Fruit fly (Drosophila melanogaster) whole organism, pupa: Measurements from ENCODE around the gene C3G.

Experiments
- CG10348 ChIP-seq: fragments of 200-800 bp; sonication (Bioruptor generic); IDR thresholded peaks from 2 replicates; pipeline ENCODE4 v1.3.6; 2022; ENCODE audit warnings: missing biosample characterization, missing genetic modification characterization
- CG12605 ChIP-seq: fragments of 200-800 bp; sonication (Bioruptor generic); IDR thresholded peaks from 2 replicates; pipeline ENCODE4 v1.3.6; 2022; ENCODE audit warnings: missing biosample characterization, missing genetic modification characterization
- CG13204 ChIP-seq: fragments of 200-800 bp; sonication (Bioruptor generic); optimal IDR thresholded peaks from 2 replicates; lab custom pipeline; 2018; ENCODE audit warnings: missing biosample characterization, mild to moderate bottlenecking, missing genetic modification characterization, moderate library complexity
- CG14655 ChIP-seq: fragments of 200-800 bp; sonication (Bioruptor generic); optimal IDR thresholded peaks from 3 replicates; lab custom pipeline; 2017; ENCODE audit warnings: mild to moderate bottlenecking, missing biosample characterization, missing genetic modification reagents, missing genetic modification characterization
- CG15710 ChIP-seq: fragments of 200-800 bp; sonication (Bioruptor generic); optimal IDR thresholded peaks from 2 replicates; lab custom pipeline; 2018; ENCODE audit warnings: missing biosample characterization, mild to moderate bottlenecking, missing genetic modification characterization, moderate library complexity
- CG17806 ChIP-seq: fragments of 200-800 bp; sonication (Bioruptor generic); optimal IDR thresholded peaks from 2 replicates; lab custom pipeline; 2018; ENCODE audit warnings: missing biosample characterization, mild to moderate bottlenecking, missing genetic modification characterization, moderate library complexity
- CG32121 ChIP-seq: fragments of 200-800 bp; sonication (Bioruptor generic); IDR thresholded peaks from 2 replicates; pipeline ENCODE4 v1.3.6; 2022; ENCODE audit warnings: missing biosample characterization, missing genetic modification characterization
- CG34367 ChIP-seq: fragments of 200-800 bp; sonication (Bioruptor generic); optimal IDR thresholded peaks from 2 replicates; lab custom pipeline; 2018; ENCODE audit warnings: missing biosample characterization, mild to moderate bottlenecking, missing genetic modification characterization
- CG4496 ChIP-seq: fragments of 200-800 bp; sonication (Bioruptor generic); IDR thresholded peaks from 3 replicates; pipeline ENCODE4 v1.3.6; 2022; ENCODE audit warnings: missing biosample characterization, missing genetic modification characterization
- CG8159 ChIP-seq: fragments of 200-800 bp; sonication (Bioruptor generic); optimal IDR thresholded peaks from 3 replicates; lab custom pipeline; 2018; ENCODE audit warnings: missing biosample characterization, mild to moderate bottlenecking, missing genetic modification characterization, moderate library complexity
- CG8301 ChIP-seq: fragments of 200-800 bp; sonication (Bioruptor generic); optimal IDR thresholded peaks from 2 replicates; lab custom pipeline; 2018; ENCODE audit warnings: missing biosample characterization, mild to moderate bottlenecking, missing genetic modification characterization
- CG9948 ChIP-seq: fragments of 200-800 bp; sonication (Bioruptor generic); optimal IDR thresholded peaks from 2 replicates; lab custom pipeline; 2018; ENCODE audit warnings: missing biosample characterization, mild to moderate bottlenecking, missing genetic modification characterization, moderate library complexity
- D1 ChIP-seq: fragments of 200-800 bp; sonication (Bioruptor generic); optimal IDR thresholded peaks from 2 replicates; lab custom pipeline; 2018; ENCODE audit warnings: missing biosample characterization, mild to moderate bottlenecking, missing genetic modification characterization, moderate library complexity
- EcR ChIP-seq: fragments of 200-800 bp; sonication (Bioruptor generic); optimal IDR thresholded peaks from 3 replicates; lab custom pipeline; 2019; ENCODE audit warnings: missing biosample characterization, missing genetic modification characterization, mild to moderate bottlenecking, moderate library complexity, missing genetic modification reagents
- Ets98B ChIP-seq: fragments of 200-800 bp; sonication (Bioruptor generic); IDR thresholded peaks from 2 replicates; pipeline ENCODE4 v1.3.6; 2022; ENCODE audit warnings: missing biosample characterization, missing genetic modification characterization
- Pif1A ChIP-seq: fragments of 200-800 bp; sonication (Bioruptor generic); optimal IDR thresholded peaks from 3 replicates; lab custom pipeline; 2016; ENCODE audit warnings: missing biosample characterization, missing genetic modification characterization
- Pif1B ChIP-seq: fragments of 200-800 bp; sonication (Bioruptor generic); optimal IDR thresholded peaks from 3 replicates; lab custom pipeline; 2016; ENCODE audit warnings: missing biosample characterization, missing genetic modification characterization
- Snoo ChIP-seq: fragments of 200-800 bp; sonication (Bioruptor generic); optimal IDR thresholded peaks from 3 replicates; lab custom pipeline; 2017; ENCODE audit warnings: missing biosample characterization, mild to moderate bottlenecking, missing genetic modification characterization, inconsistent platforms
- fd96Ca ChIP-seq: fragments of 200-800 bp; sonication (Bioruptor generic); IDR thresholded peaks from 3 replicates; pipeline ENCODE4 v1.3.6; 2022; ENCODE audit warnings: missing biosample characterization, missing genetic modification characterization
- gl ChIP-seq: fragments of 200-800 bp; sonication (Bioruptor generic); optimal IDR thresholded peaks from 2 replicates; lab custom pipeline; 2018; ENCODE audit warnings: missing biosample characterization, mild to moderate bottlenecking, missing genetic modification characterization
- rn ChIP-seq: fragments of 200-800 bp; sonication (Bioruptor generic); IDR thresholded peaks from 2 replicates; pipeline ENCODE4 v1.3.6; 2022; ENCODE audit warnings: missing biosample characterization, missing genetic modification characterization

C3G gene

DNA sequence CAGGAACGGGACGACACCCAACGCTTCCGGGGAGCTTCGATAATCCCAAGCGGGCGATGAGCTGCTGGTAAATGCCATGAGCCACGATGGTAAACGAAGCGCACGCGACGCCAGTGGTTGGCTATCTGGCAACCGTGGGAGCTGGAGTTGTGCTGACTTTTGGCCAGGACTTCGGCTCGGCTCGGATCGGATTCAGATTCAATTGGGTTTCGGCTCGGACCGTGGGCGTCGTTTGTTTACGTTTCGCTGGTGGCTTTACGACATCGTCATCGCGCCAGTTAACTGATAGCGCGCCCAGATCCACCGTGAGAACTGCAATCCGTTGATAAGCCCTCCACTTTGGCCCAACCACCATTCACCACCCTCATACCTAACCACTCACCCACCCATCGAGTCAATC is 29.2 kb upstream of the C3G start, which contains the start of gene mAChR-C:
Gene mAChR-C, minus strand, starts transcription at position 101 of the 400 bp plus-strand sequence.
- TF ChIP-seq rn (no peak), CG32121 (GFP tag; lab: Robert Waterston, UW) (no peak), CG15710 (tag; lab: Kevin White, UChicago) (no peak), CG4496 (GFP tag; lab: Robert Waterston, UW) (no peak), CG12605 (GFP tag; lab: Robert Waterston, UW) (no peak), CG10348 (GFP tag; lab: Robert Waterston, UW) (no peak), CG9948 (no peak), CG8159 (no peak), D1 (no peak), Ets98B (no peak), Pif1B (GFP tag; lab: Kevin White, UChicago) (no peak), CG14655 (GFP tag; lab: Kevin White, UChicago) (no peak), Pif1A (GFP tag; lab: Kevin White, UChicago) (no peak), CG34367 (tag; lab: Kevin White, UChicago) (no peak), EcR (no peak), CG13204 (GFP tag; lab: Kevin White, UChicago) (no peak), CG8301 (no peak), Snoo (tag; lab: Kevin White, UChicago) (no peak), gl (tag; lab: Kevin White, UChicago) (no peak), CG17806 (tag; lab: Kevin White, UChicago) (no peak)

- TF ChIP-seq rn (no peak), CG34367 (tag; lab: Kevin White, UChicago) (no peak), CG32121 (GFP tag; lab: Robert Waterston, UW) (no peak), CG8159 (no peak), CG9948 (no peak), Snoo (tag; lab: Kevin White, UChicago) (no peak), CG14655 (GFP tag; lab: Kevin White, UChicago) (no peak), CG10348 (GFP tag; lab: Robert Waterston, UW) (no peak), D1 (no peak), Ets98B (no peak), CG17806 (tag; lab: Kevin White, UChicago) (no peak), EcR (no peak), gl (tag; lab: Kevin White, UChicago) (no peak), CG4496 (GFP tag; lab: Robert Waterston, UW) (no peak)
Observed at dm6 chrX:6824203-6824602, 20.8 kb upstream of the C3G start, which contains the start of gene nonC. Gene nonC, plus strand, starts transcription at chrX:6824496.

dm6 chrX:6822904-6823303 is 19.5 kb upstream of the C3G start, which contains the start of gene Atx-1:
Gene Atx-1, plus strand, starts transcription at chrX:6823204.
- no peak for TF ChIP-seq CG14655 (GFP tag; lab: Kevin White, UChicago)
- TF ChIP-seq CG8301: no peak
- no peak for TF ChIP-seq Pif1A (GFP tag; lab: Kevin White, UChicago)
- no peak for TF ChIP-seq CG17806 (tag; lab: Kevin White, UChicago)
- no peak for TF ChIP-seq CG32121 (GFP tag; lab: Robert Waterston, UW)
- TF ChIP-seq CG15710 (tag; lab: Kevin White, UChicago): no peak
- no peak for TF ChIP-seq CG4496 (GFP tag; lab: Robert Waterston, UW)
- no peak for TF ChIP-seq rn
- TF ChIP-seq CG13204 (GFP tag; lab: Kevin White, UChicago): no peak
- no peak for TF ChIP-seq EcR
- TF ChIP-seq Ets98B: no peak
- no peak for TF ChIP-seq Snoo (tag; lab: Kevin White, UChicago)
- TF ChIP-seq D1: no peak
- no peak for TF ChIP-seq CG12605 (GFP tag; lab: Robert Waterston, UW)
- no peak for TF ChIP-seq fd96Ca (GFP tag; lab: Robert Waterston, UW)
- TF ChIP-seq CG9948: no peak
- TF ChIP-seq CG8159: no peak

DNA sequence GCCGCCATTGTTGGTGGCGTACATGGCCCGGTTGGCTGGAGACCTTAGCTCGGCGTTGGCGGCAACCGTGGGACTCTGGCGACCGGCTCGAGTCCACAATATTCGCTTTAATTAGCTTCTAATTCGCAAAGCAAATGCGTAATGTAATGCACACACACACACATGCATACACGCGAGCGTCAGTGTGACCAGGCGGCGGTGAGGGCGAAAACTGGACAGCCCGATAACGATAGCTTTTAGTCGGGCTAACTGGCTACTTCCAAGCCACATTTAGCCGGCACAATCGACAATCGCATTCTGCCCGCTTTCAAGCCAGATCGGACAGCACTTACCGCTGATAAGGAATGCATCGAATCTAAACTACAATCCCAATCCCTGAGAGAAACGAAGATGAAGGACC is 17.3 kb upstream of the C3G start, which contains the start of the genes Nf-YC and xit:
Gene Nf-YC, minus strand, starts transcription at position 217 of the 400 bp plus-strand sequence.
Gene xit, plus strand, starts transcription at position 314 of the 400 bp plus-strand sequence.
- TF ChIP-seq rn (no peak), CG32121 (GFP tag; lab: Robert Waterston, UW) (peak; percentile 16; the same call in 1 of the 2 replicates), Ets98B (0 out of 2 replicates have a peak, but pooled peaks have one; percentile 7), Snoo (tag; lab: Kevin White, UChicago) (no peak), EcR (no peak), fd96Ca (GFP tag; lab: Robert Waterston, UW) (peak; percentile 38; the same call in 1 of the 3 replicates), CG15710 (tag; lab: Kevin White, UChicago) (no peak), D1 (no peak), CG8159 (no peak)

- no peak for TF ChIP-seq CG17806 (tag; lab: Kevin White, UChicago)
Observed at dm6 chrX:6813678-6814077, 10.3 kb upstream of the C3G start, which contains the start of gene iav. Gene iav, plus strand, starts transcription at chrX:6813978.

dm6 chrX:6805404-6805803 is 2.0 kb upstream of the C3G start:
- TF ChIP-seq fd96Ca (GFP tag; lab: Robert Waterston, UW): no peak
- TF ChIP-seq rn: no peak
- TF ChIP-seq CG15710 (tag; lab: Kevin White, UChicago): no peak
- no peak for TF ChIP-seq D1
- no peak for TF ChIP-seq gl (tag; lab: Kevin White, UChicago)
- no peak for TF ChIP-seq CG32121 (GFP tag; lab: Robert Waterston, UW)
- no peak for TF ChIP-seq CG14655 (GFP tag; lab: Kevin White, UChicago)
- TF ChIP-seq CG8159: no peak
- no peak for TF ChIP-seq CG10348 (GFP tag; lab: Robert Waterston, UW)
- TF ChIP-seq Snoo (tag; lab: Kevin White, UChicago): no peak
- no peak for TF ChIP-seq CG34367 (tag; lab: Kevin White, UChicago)
- no peak for TF ChIP-seq EcR
- TF ChIP-seq Ets98B: no peak
- no peak for TF ChIP-seq Pif1A (GFP tag; lab: Kevin White, UChicago)
- no peak for TF ChIP-seq CG9948
- no peak for TF ChIP-seq Pif1B (GFP tag; lab: Kevin White, UChicago)
- no peak for TF ChIP-seq CG17806 (tag; lab: Kevin White, UChicago)
- TF ChIP-seq CG8301: no peak
- no peak for TF ChIP-seq CG12605 (GFP tag; lab: Robert Waterston, UW)
